Fruit fly (Drosophila melanogaster) whole organism, pupa: ENCODE data around the gene Yp3.

ENCODE experiments used
- CG10348 ChIP-seq: fragments of 200-800 bp; sonication (Bioruptor generic); IDR thresholded peaks from 2 replicates; pipeline ENCODE4 v1.3.6; 2022; ENCODE audit warnings: missing biosample characterization, missing genetic modification characterization
- CG12605 ChIP-seq: fragments of 200-800 bp; sonication (Bioruptor generic); IDR thresholded peaks from 2 replicates; pipeline ENCODE4 v1.3.6; 2022; ENCODE audit warnings: missing biosample characterization, missing genetic modification characterization
- CG13204 ChIP-seq: fragments of 200-800 bp; sonication (Bioruptor generic); optimal IDR thresholded peaks from 2 replicates; lab custom pipeline; 2018; ENCODE audit warnings: missing biosample characterization, mild to moderate bottlenecking, missing genetic modification characterization, moderate library complexity
- CG14655 ChIP-seq: fragments of 200-800 bp; sonication (Bioruptor generic); optimal IDR thresholded peaks from 3 replicates; lab custom pipeline; 2017; ENCODE audit warnings: mild to moderate bottlenecking, missing biosample characterization, missing genetic modification reagents, missing genetic modification characterization
- CG15710 ChIP-seq: fragments of 200-800 bp; sonication (Bioruptor generic); optimal IDR thresholded peaks from 2 replicates; lab custom pipeline; 2018; ENCODE audit warnings: missing biosample characterization, mild to moderate bottlenecking, missing genetic modification characterization, moderate library complexity
- CG17806 ChIP-seq: fragments of 200-800 bp; sonication (Bioruptor generic); optimal IDR thresholded peaks from 2 replicates; lab custom pipeline; 2018; ENCODE audit warnings: missing biosample characterization, mild to moderate bottlenecking, missing genetic modification characterization, moderate library complexity
- CG32121 ChIP-seq: fragments of 200-800 bp; sonication (Bioruptor generic); IDR thresholded peaks from 2 replicates; pipeline ENCODE4 v1.3.6; 2022; ENCODE audit warnings: missing biosample characterization, missing genetic modification characterization
- CG34367 ChIP-seq: fragments of 200-800 bp; sonication (Bioruptor generic); optimal IDR thresholded peaks from 2 replicates; lab custom pipeline; 2018; ENCODE audit warnings: missing biosample characterization, mild to moderate bottlenecking, missing genetic modification characterization
- CG4496 ChIP-seq: fragments of 200-800 bp; sonication (Bioruptor generic); IDR thresholded peaks from 3 replicates; pipeline ENCODE4 v1.3.6; 2022; ENCODE audit warnings: missing biosample characterization, missing genetic modification characterization
- CG8159 ChIP-seq: fragments of 200-800 bp; sonication (Bioruptor generic); optimal IDR thresholded peaks from 3 replicates; lab custom pipeline; 2018; ENCODE audit warnings: missing biosample characterization, mild to moderate bottlenecking, missing genetic modification characterization, moderate library complexity
- CG8301 ChIP-seq: fragments of 200-800 bp; sonication (Bioruptor generic); optimal IDR thresholded peaks from 2 replicates; lab custom pipeline; 2018; ENCODE audit warnings: missing biosample characterization, mild to moderate bottlenecking, missing genetic modification characterization
- CG9948 ChIP-seq: fragments of 200-800 bp; sonication (Bioruptor generic); optimal IDR thresholded peaks from 2 replicates; lab custom pipeline; 2018; ENCODE audit warnings: missing biosample characterization, mild to moderate bottlenecking, missing genetic modification characterization, moderate library complexity
- D1 ChIP-seq: fragments of 200-800 bp; sonication (Bioruptor generic); optimal IDR thresholded peaks from 2 replicates; lab custom pipeline; 2018; ENCODE audit warnings: missing biosample characterization, mild to moderate bottlenecking, missing genetic modification characterization, moderate library complexity
- EcR ChIP-seq: fragments of 200-800 bp; sonication (Bioruptor generic); optimal IDR thresholded peaks from 3 replicates; lab custom pipeline; 2019; ENCODE audit warnings: missing biosample characterization, missing genetic modification characterization, mild to moderate bottlenecking, moderate library complexity, missing genetic modification reagents
- Ets98B ChIP-seq: fragments of 200-800 bp; sonication (Bioruptor generic); IDR thresholded peaks from 2 replicates; pipeline ENCODE4 v1.3.6; 2022; ENCODE audit warnings: missing biosample characterization, missing genetic modification characterization
- Pif1A ChIP-seq: fragments of 200-800 bp; sonication (Bioruptor generic); optimal IDR thresholded peaks from 3 replicates; lab custom pipeline; 2016; ENCODE audit warnings: missing biosample characterization, missing genetic modification characterization
- Pif1B ChIP-seq: fragments of 200-800 bp; sonication (Bioruptor generic); optimal IDR thresholded peaks from 3 replicates; lab custom pipeline; 2016; ENCODE audit warnings: missing biosample characterization, missing genetic modification characterization
- Snoo ChIP-seq: fragments of 200-800 bp; sonication (Bioruptor generic); optimal IDR thresholded peaks from 3 replicates; lab custom pipeline; 2017; ENCODE audit warnings: missing biosample characterization, mild to moderate bottlenecking, missing genetic modification characterization, inconsistent platforms
- fd96Ca ChIP-seq: fragments of 200-800 bp; sonication (Bioruptor generic); IDR thresholded peaks from 3 replicates; pipeline ENCODE4 v1.3.6; 2022; ENCODE audit warnings: missing biosample characterization, missing genetic modification characterization
- gl ChIP-seq: fragments of 200-800 bp; sonication (Bioruptor generic); optimal IDR thresholded peaks from 2 replicates; lab custom pipeline; 2018; ENCODE audit warnings: missing biosample characterization, mild to moderate bottlenecking, missing genetic modification characterization
- rn ChIP-seq: fragments of 200-800 bp; sonication (Bioruptor generic); IDR thresholded peaks from 2 replicates; pipeline ENCODE4 v1.3.6; 2022; ENCODE audit warnings: missing biosample characterization, missing genetic modification characterization

The Yp3 gene

dm6 chrX:13753101-13753758 is 6.1 kb upstream of the Yp3 start:
- TF ChIP-seq Pif1A (GFP tag; lab: Kevin White, UChicago) (peak; percentile 2), CG12605 (GFP tag; lab: Robert Waterston, UW) (no peak)

- no peak for TF ChIP-seq CG32121 (GFP tag; lab: Robert Waterston, UW)
- TF ChIP-seq CG4496 (GFP tag; lab: Robert Waterston, UW) = no peak
- TF ChIP-seq CG17806 (tag; lab: Kevin White, UChicago) = no peak
- TF ChIP-seq fd96Ca (GFP tag; lab: Robert Waterston, UW) = no peak
- TF ChIP-seq Ets98B = no peak
- TF ChIP-seq rn (GFP tag; lab: Robert Waterston, UW) = no peak
- TF ChIP-seq CG34367 (tag; lab: Kevin White, UChicago) = no peak
Observed at dm6 chrX:13753775-13754174, 5.6 kb upstream of the Yp3 start.

- TF ChIP-seq CG17806 (tag; lab: Kevin White, UChicago) = peak; percentile 17
- TF ChIP-seq CG15710 (tag; lab: Kevin White, UChicago) = peak; percentile 55
- peak; percentile 13 for TF ChIP-seq CG9948 (tag; lab: Kevin White, UChicago)
- TF ChIP-seq EcR = no peak
- peak; percentile 49 for TF ChIP-seq CG8301 (tag; lab: Kevin White, UChicago)
- TF ChIP-seq Pif1A (GFP tag; lab: Kevin White, UChicago) = peak; percentile 25
- no peak for TF ChIP-seq Pif1B
- TF ChIP-seq gl (tag; lab: Kevin White, UChicago) = peak; percentile 73
- peak; percentile 85 for TF ChIP-seq CG12605 (GFP tag; lab: Robert Waterston, UW)
- peak; percentile 63; the same call in 1 of the 2 replicates for TF ChIP-seq Ets98B
- TF ChIP-seq CG10348 (GFP tag; lab: Robert Waterston, UW) = no peak
- peak; percentile 55 for TF ChIP-seq CG34367 (tag; lab: Kevin White, UChicago)
- peak; percentile 53; the same call in 2 of the 3 replicates for TF ChIP-seq fd96Ca (GFP tag; lab: Robert Waterston, UW)
- TF ChIP-seq CG32121 (GFP tag; lab: Robert Waterston, UW) = no peak; the same call in 1 of the 2 replicates
- TF ChIP-seq CG8159 = peak; percentile 29
- TF ChIP-seq Snoo (tag; lab: Kevin White, UChicago) = peak; percentile 34
- no peak for TF ChIP-seq D1 (tag; lab: Kevin White, UChicago)
- peak; percentile 46 for TF ChIP-seq CG14655 (GFP tag; lab: Kevin White, UChicago)
- no peak for TF ChIP-seq rn (GFP tag; lab: Robert Waterston, UW)
- TF ChIP-seq CG4496 (GFP tag; lab: Robert Waterston, UW) = peak; percentile 76; the same call in 1 of the 3 replicates
- peak; percentile 44 for TF ChIP-seq CG13204
Observed at dm6 chrX:13754476-13754875, 4.9 kb upstream of the Yp3 start.

DNA sequence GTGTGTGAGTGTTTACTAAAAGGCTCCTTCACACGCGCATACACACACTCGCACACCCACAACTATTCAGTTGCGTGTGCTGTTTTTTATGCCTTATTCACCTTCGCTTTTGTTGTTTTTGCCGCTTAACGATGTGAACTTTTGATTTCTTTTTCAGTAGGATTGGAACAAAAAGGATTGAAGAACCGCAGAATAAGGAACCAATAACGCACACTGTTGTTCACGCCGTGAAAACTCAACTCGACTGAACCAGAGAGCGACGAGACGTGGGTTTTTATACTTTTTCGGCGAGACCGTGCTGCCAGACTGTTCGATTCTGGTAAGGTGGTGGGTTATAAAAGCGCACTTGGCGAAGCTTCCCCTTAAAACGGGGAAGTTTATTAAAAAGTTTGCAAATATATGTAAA is 4.2 kb upstream of the Yp3 start, which contains the start of gene Pdcd4:
Gene Pdcd4, minus strand, starts transcription at position 255 of the 406 bp plus-strand sequence.
- TF ChIP-seq Ets98B (peak; percentile 28; the same call in 1 of the 2 replicates), Pif1A (GFP tag; lab: Kevin White, UChicago) (peak; percentile 80), CG9948 (tag; lab: Kevin White, UChicago) (peak; percentile 38), CG10348 (GFP tag; lab: Robert Waterston, UW) (no peak), Snoo (tag; lab: Kevin White, UChicago) (no peak), rn (GFP tag; lab: Robert Waterston, UW) (0 out of 2 replicates have a peak, but pooled peaks have one; percentile 19), EcR (peak; percentile 78), CG8301 (tag; lab: Kevin White, UChicago) (peak; percentile 16), CG12605 (GFP tag; lab: Robert Waterston, UW) (peak; percentile 40; the same call in 1 of the 2 replicates), CG15710 (tag; lab: Kevin White, UChicago) (peak; percentile 43), CG14655 (GFP tag; lab: Kevin White, UChicago) (peak; percentile 64), CG17806 (tag; lab: Kevin White, UChicago) (peak; percentile 27), fd96Ca (GFP tag; lab: Robert Waterston, UW) (peak; percentile 34; the same call in 1 of the 3 replicates), Pif1B (peak; percentile 34), D1 (tag; lab: Kevin White, UChicago) (peak; percentile 42), CG8159 (peak; percentile 56), CG32121 (GFP tag; lab: Robert Waterston, UW) (peak; percentile 42; the same call in 1 of the 2 replicates), CG34367 (tag; lab: Kevin White, UChicago) (peak; percentile 74), CG13204 (peak; percentile 48), gl (tag; lab: Kevin White, UChicago) (peak; percentile 83), CG4496 (GFP tag; lab: Robert Waterston, UW) (peak; percentile 67; the same call in 2 of the 3 replicates)

DNA sequence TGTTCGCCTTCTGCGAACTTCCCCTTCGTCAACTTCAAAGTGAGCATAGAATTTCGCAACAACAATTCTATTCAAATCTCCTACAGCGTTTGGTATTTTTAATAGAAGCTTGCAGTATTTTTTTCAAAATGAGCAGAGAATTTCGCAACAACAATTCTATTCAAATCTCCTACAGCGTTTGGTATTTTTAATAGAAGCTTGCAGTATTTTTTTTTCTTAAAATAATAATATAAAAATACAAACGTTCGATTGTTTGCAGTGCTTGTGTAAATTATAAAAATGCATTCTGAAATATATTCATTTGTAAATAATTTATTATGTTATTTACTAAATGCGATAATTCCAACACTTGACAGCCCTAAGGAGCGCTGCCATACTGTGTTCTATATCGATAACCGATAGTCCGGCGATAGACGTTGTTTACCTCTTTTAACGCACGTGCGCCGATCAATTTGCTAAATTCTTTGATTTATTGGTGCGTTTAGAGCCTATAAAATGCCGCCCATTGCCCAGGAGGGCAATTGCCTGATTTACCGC is 2.5 kb upstream of the Yp3 start, which contains the start of the genes CG32625 and Rtc1:
Gene CG32625, minus strand, starts transcription at position 51 of the 537 bp plus-strand sequence.
Gene Rtc1, plus strand, starts transcription at position 404 of the 537 bp plus-strand sequence.
- TF ChIP-seq CG14655 (GFP tag; lab: Kevin White, UChicago) (no peak), Pif1A (GFP tag; lab: Kevin White, UChicago) (peak; percentile 2), CG17806 (tag; lab: Kevin White, UChicago) (peak; percentile 24), CG34367 (tag; lab: Kevin White, UChicago) (no peak), rn (GFP tag; lab: Robert Waterston, UW) (no peak), CG9948 (tag; lab: Kevin White, UChicago) (no peak), CG12605 (GFP tag; lab: Robert Waterston, UW) (no peak), D1 (tag; lab: Kevin White, UChicago) (no peak), CG8159 (peak; percentile 7), gl (tag; lab: Kevin White, UChicago) (no peak), CG32121 (GFP tag; lab: Robert Waterston, UW) (no peak), fd96Ca (GFP tag; lab: Robert Waterston, UW) (no peak), CG13204 (no peak), EcR (no peak), CG15710 (tag; lab: Kevin White, UChicago) (peak; percentile 20), Pif1B (no peak), CG4496 (GFP tag; lab: Robert Waterston, UW) (no peak), Ets98B (peak; percentile 42; the same call in 1 of the 2 replicates), CG10348 (GFP tag; lab: Robert Waterston, UW) (no peak)
- TF ChIP-seq, all 21 proteins: peak for 5
